Worm (Caenorhabditis elegans): ENCODE data around the gene tmbi-4.

tmbi-4 gene

DNA sequence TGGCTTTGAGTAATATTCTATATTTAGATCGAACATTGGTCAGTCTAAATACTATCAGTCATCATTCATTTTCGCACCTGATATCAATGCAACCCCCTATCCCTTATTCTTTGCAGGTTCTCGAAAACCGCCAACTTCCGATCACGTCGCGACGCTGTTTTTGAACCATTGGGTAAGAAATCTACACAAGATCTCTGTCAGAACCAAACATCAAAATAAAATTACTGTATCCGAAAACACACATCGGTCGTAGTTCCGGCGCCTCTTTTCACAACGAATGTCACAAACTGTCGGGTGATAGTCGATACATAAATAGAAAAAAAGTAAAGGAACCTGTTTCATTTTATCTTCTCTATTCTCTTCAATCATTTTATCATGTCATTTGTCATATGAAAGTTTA lies 3.5 kb upstream of the tmbi-4 start (continued):
- TF ChIP-seq aly-2 (tag; optimal IDR thresholded peaks at IDR 0.05) (no peak), lir-3 (tag; optimal IDR thresholded peaks at IDR 0.05) (no peak), spr-3 (GFP tag; optimal IDR thresholded peaks at IDR 0.05) (no peak), pqm-1 (tag; optimal IDR thresholded peaks at IDR 0.05) (no peak), hif-1 (tag; optimal IDR thresholded peaks at IDR 0.05) (no peak), dmd-8 (GFP tag; IDR thresholded peaks at IDR 0.05) (no peak), ZK337.2 (GFP tag; IDR thresholded peaks at IDR 0.05) (no peak), lin-38 (GFP tag; IDR thresholded peaks at IDR 0.05) (no peak), Y75B8A.6 (GFP tag; IDR thresholded peaks at IDR 0.05) (no peak), ctbp-1 (GFP tag; IDR thresholded peaks at IDR 0.05) (no peak), R02D3.7 (tag; optimal IDR thresholded peaks at IDR 0.05) (no peak), saeg-2 (GFP tag; IDR thresholded peaks at IDR 0.05) (no peak), nhr-48 (tag; optimal IDR thresholded peaks at IDR 0.05) (peak; percentile 31), rbr-2 (tag; optimal IDR thresholded peaks at IDR 0.05) (no peak), lin-1 (GFP tag; IDR thresholded peaks at IDR 0.05) (0 out of 2 replicates have a peak, but pooled peaks have one; percentile 31), ceh-28 (tag; optimal IDR thresholded peaks at IDR 0.05) (no peak), aha-1 (tag) (peak; percentile 91), nhr-77 (tag; optimal IDR thresholded peaks at IDR 0.05) (no peak), attf-4 (tag; optimal IDR thresholded peaks at IDR 0.05) (no peak), ceh-20 (GFP tag; IDR thresholded peaks at IDR 0.05) (peak; percentile 42; the same call in 1 of the 2 replicates), Y5F2A.4 (GFP tag; optimal IDR thresholded peaks at IDR 0.05) (no peak), Y105C5A.15 (GFP tag; IDR thresholded peaks at IDR 0.05) (no peak), nhr-102 (tag; optimal IDR thresholded peaks at IDR 0.05) (no peak), mdl-1 (tag; optimal IDR thresholded peaks at IDR 0.05) (peak in 1 of 2 experiments; percentile 23), zfp-3 (GFP tag; conservative IDR thresholded peaks at IDR 0.05) (no peak), jun-1 (tag; optimal IDR thresholded peaks at IDR 0.05) (no peak), nhr-6 (tag; optimal IDR thresholded peaks at IDR 0.05) (no peak), cey-2 (tag; optimal IDR thresholded peaks at IDR 0.05; ENCODE audit: borderline replicate concordance, insufficient read depth) (peak; percentile 57), lsy-2 (tag; optimal IDR thresholded peaks at IDR 0.05) (peak in 1 of 2 experiments; percentile 39), egl-27 (tag; optimal IDR thresholded peaks at IDR 0.05) (no peak), arid-1 (GFP tag; conservative IDR thresholded peaks at IDR 0.05) (no peak), F44E2.7 (GFP tag; IDR thresholded peaks at IDR 0.05) (no peak), nhr-42 (GFP tag; IDR thresholded peaks at IDR 0.05) (no peak), mes-2 (tag; optimal IDR thresholded peaks at IDR 0.05; ENCODE audit: poor library complexity, severe bottlenecking) (no peak), lin-29 (GFP tag; IDR thresholded peaks at IDR 0.05) (no peak), php-3 (GFP tag; IDR thresholded peaks at IDR 0.05) (no peak), dmd-6 (GFP tag; IDR thresholded peaks at IDR 0.05) (peak; percentile 32; the same call in 1 of the 2 replicates), mep-1 (tag; optimal IDR thresholded peaks at IDR 0.05) (no peak), nhr-76 (tag; optimal IDR thresholded peaks at IDR 0.05) (no peak), F26F4.8 (GFP tag; conservative IDR thresholded peaks at IDR 0.05) (no peak), lim-7 (GFP tag; IDR thresholded peaks at IDR 0.05) (no peak), set-16 (GFP tag; IDR thresholded peaks at IDR 0.05) (no peak), F10B5.3 (tag; optimal IDR thresholded peaks at IDR 0.05) (no peak), pha-4 (GFP tag; IDR thresholded peaks at IDR 0.05) (no peak), pha-4 (tag; optimal IDR thresholded peaks at IDR 0.05) (no peak), dve-1 (tag; optimal IDR thresholded peaks at IDR 0.05; ENCODE audit: insufficient read depth) (peak; percentile 3), ceh-32 (tag; optimal IDR thresholded peaks at IDR 0.05; ENCODE audit: poor library complexity) (no peak), ces-1 (GFP tag; optimal IDR thresholded peaks at IDR 0.05) (no peak), unc-130 (GFP tag; optimal IDR thresholded peaks at IDR 0.05) (no peak), nhr-11 (tag; optimal IDR thresholded peaks at IDR 0.05) (no peak), nhr-111 (GFP tag; optimal IDR thresholded peaks at IDR 0.05) (no peak), sdz-12 (GFP tag; optimal IDR thresholded peaks at IDR 0.05) (no peak)

Measured in whole organism, L4 larva.